Worm (Caenorhabditis elegans) whole organism, L2 larva: Measurements from ENCODE around the gene Y66D12A.3.
A peak's percentile ranks its signal among the peaks of the same experiment; 100 is the strongest.

Source experiments
- C34F6.9 ChIP-seq: fragments of 150-350 bp; optimal IDR thresholded peaks from 2 replicates; lab custom pipeline; 2014; ENCODE audit warnings: missing biosample characterization, missing genetic modification characterization
- F13H6.1 ChIP-seq: sonication (generic microtip); optimal IDR thresholded peaks from 2 replicates; lab custom pipeline; 2016; ENCODE audit warnings: missing genetic modification characterization, missing compliant biosample characterization
- ZK546.5 ChIP-seq: sonication (generic microtip); optimal IDR thresholded peaks from 2 replicates; lab custom pipeline; 2017; ENCODE audit warnings: missing biosample characterization, missing genetic modification characterization
- aly-2 ChIP-seq: fragments of 150-350 bp; optimal IDR thresholded peaks from 2 replicates; lab custom pipeline; 2014; ENCODE audit warnings: missing biosample characterization, missing genetic modification characterization
- blmp-1 ChIP-seq: sonication (generic microtip); optimal IDR thresholded peaks from 2 replicates; lab custom pipeline; 2017; ENCODE audit warnings: missing genetic modification characterization, mild to moderate bottlenecking, missing compliant biosample characterization, antibody characterized with exemption, moderate library complexity; ENCODE audit not compliant: insufficient read depth
- ceh-16 ChIP-seq: fragments of 150-350 bp; optimal IDR thresholded peaks from 2 replicates; lab custom pipeline; 2014; ENCODE audit warnings: missing biosample characterization, missing genetic modification characterization
- ceh-82 ChIP-seq: fragments of 150-350 bp; optimal IDR thresholded peaks from 2 replicates; lab custom pipeline; 2014; ENCODE audit warnings: missing biosample characterization, missing genetic modification characterization
- crh-2 ChIP-seq: sonication (generic microtip); optimal IDR thresholded peaks from 2 replicates; lab custom pipeline; 2017; ENCODE audit warnings: missing biosample characterization, missing genetic modification characterization
- dmd-4 ChIP-seq: sonication (generic microtip); optimal IDR thresholded peaks from 2 replicates; lab custom pipeline; 2017; ENCODE audit warnings: missing biosample characterization, missing genetic modification characterization
- egl-27 ChIP-seq: sonication (generic microtip); optimal IDR thresholded peaks from 3 replicates; lab custom pipeline; 2017; ENCODE audit warnings: missing biosample characterization, missing genetic modification reagents, missing genetic modification characterization
- elt-1 ChIP-seq: fragments of 150-350 bp; optimal IDR thresholded peaks from 2 replicates; lab custom pipeline; 2014; ENCODE audit warnings: missing biosample characterization, missing genetic modification characterization
- elt-3 ChIP-seq: sonication (generic microtip); optimal IDR thresholded peaks from 2 replicates; lab custom pipeline; 2017; ENCODE audit warnings: missing biosample characterization, missing genetic modification characterization
- fos-1 ChIP-seq: fragments of 150-350 bp; optimal IDR thresholded peaks from 2 replicates; lab custom pipeline; 2014; ENCODE audit warnings: missing biosample characterization, missing genetic modification characterization
- gmeb-1 ChIP-seq: fragments of 150-350 bp; optimal IDR thresholded peaks from 2 replicates; lab custom pipeline; 2014; ENCODE audit warnings: missing biosample characterization, missing genetic modification characterization
- lin-11 ChIP-seq: fragments of 150-350 bp; sonication (generic microtip); optimal IDR thresholded peaks from 2 replicates; lab custom pipeline; 2014; ENCODE audit warnings: missing biosample characterization, missing genetic modification characterization, inconsistent platforms, mixed read lengths
- lin-13 ChIP-seq: fragments of 150-350 bp; optimal IDR thresholded peaks from 2 replicates; lab custom pipeline; 2014; ENCODE audit warnings: missing biosample characterization, missing genetic modification reagents, missing genetic modification characterization
- lin-39 ChIP-seq: fragments of 150-350 bp; optimal IDR thresholded peaks from 2 replicates; lab custom pipeline; 2014; ENCODE audit warnings: missing biosample characterization, missing genetic modification reagents, missing genetic modification characterization
- lsy-2 ChIP-seq, 2 experiments: fragments of 150-350 bp in 1 of 2; sonication (generic microtip) in 1 of 2; optimal IDR thresholded peaks; 2 replicates each; lab custom pipeline; 2014 to 2017; ENCODE audit warnings: missing biosample characterization in 2 of 2, missing genetic modification characterization in 2 of 2
- mab-5 ChIP-seq: fragments of 150-350 bp; optimal IDR thresholded peaks from 2 replicates; lab custom pipeline; 2014; ENCODE audit warnings: missing biosample characterization, missing genetic modification characterization
- mdl-1 ChIP-seq, 2 experiments: fragments of 150-350 bp in 1 of 2; sonication (generic microtip) in 1 of 2; optimal IDR thresholded peaks; 2 replicates each; lab custom pipeline; 2017; ENCODE audit warnings: missing biosample characterization in 2 of 2, missing genetic modification characterization in 2 of 2
- nhr-12 ChIP-seq: fragments of 150-350 bp; optimal IDR thresholded peaks from 2 replicates; lab custom pipeline; 2014; ENCODE audit warnings: missing biosample characterization, missing genetic modification characterization
- nhr-129 ChIP-seq: fragments of 150-350 bp; optimal IDR thresholded peaks from 2 replicates; lab custom pipeline; 2014; ENCODE audit warnings: missing biosample characterization, missing genetic modification characterization
- nhr-21 ChIP-seq: fragments of 150-350 bp; optimal IDR thresholded peaks from 2 replicates; lab custom pipeline; 2014; ENCODE audit warnings: missing biosample characterization, missing genetic modification characterization
- nhr-23 ChIP-seq: fragments of 150-350 bp; optimal IDR thresholded peaks from 2 replicates; lab custom pipeline; 2014; ENCODE audit warnings: missing biosample characterization, missing genetic modification reagents, missing genetic modification characterization
- nhr-237 ChIP-seq: fragments of 150-350 bp; optimal IDR thresholded peaks from 2 replicates; lab custom pipeline; 2014; ENCODE audit warnings: missing biosample characterization, missing genetic modification characterization
- nhr-25 ChIP-seq: fragments of 150-350 bp; sonication (generic microtip); optimal IDR thresholded peaks from 3 replicates; lab custom pipeline; 2014; ENCODE audit warnings: missing biosample characterization, missing genetic modification characterization
- nhr-77 ChIP-seq: fragments of 150-350 bp; optimal IDR thresholded peaks from 2 replicates; lab custom pipeline; 2014; ENCODE audit warnings: missing biosample characterization, missing genetic modification characterization
- peb-1 ChIP-seq: fragments of 150-350 bp; optimal IDR thresholded peaks from 2 replicates; lab custom pipeline; 2014; ENCODE audit warnings: missing biosample characterization, missing genetic modification characterization
- sem-4 ChIP-seq: fragments of 150-350 bp; optimal IDR thresholded peaks from 2 replicates; lab custom pipeline; 2014; ENCODE audit warnings: missing biosample characterization, missing genetic modification reagents, missing genetic modification characterization
- skn-1 ChIP-seq: sonication (generic microtip); optimal IDR thresholded peaks from 2 replicates; lab custom pipeline; 2017; ENCODE audit warnings: missing biosample characterization, missing genetic modification characterization
- sma-3 ChIP-seq: sonication (generic microtip); optimal IDR thresholded peaks from 2 replicates; lab custom pipeline; 2016; ENCODE audit warnings: missing genetic modification reagents, missing genetic modification characterization, missing compliant biosample characterization
- unc-39 ChIP-seq: fragments of 150-350 bp; optimal IDR thresholded peaks from 2 replicates; lab custom pipeline; 2014; ENCODE audit warnings: missing biosample characterization, missing genetic modification characterization
- unc-55 ChIP-seq: fragments of 150-350 bp; sonication (generic microtip); optimal IDR thresholded peaks from 3 replicates; lab custom pipeline; 2014; ENCODE audit warnings: missing biosample characterization, missing genetic modification reagents, missing genetic modification characterization
- unc-62 ChIP-seq: fragments of 150-350 bp; optimal IDR thresholded peaks from 2 replicates; lab custom pipeline; 2014; ENCODE audit warnings: missing biosample characterization, missing genetic modification reagents, missing genetic modification characterization
- ztf-1 ChIP-seq: fragments of 200-800 bp; sonication (Bioruptor generic); conservative IDR thresholded peaks from 2 replicates; pipeline ENCODE4 v1.3.6; 2022; ENCODE audit warnings: missing genetic modification characterization, missing compliant biosample characterization
- ztf-11 ChIP-seq: sonication (generic microtip); optimal IDR thresholded peaks from 2 replicates; lab custom pipeline; 2017; ENCODE audit warnings: missing biosample characterization, missing genetic modification characterization

Y66D12A.3 gene

DNA sequence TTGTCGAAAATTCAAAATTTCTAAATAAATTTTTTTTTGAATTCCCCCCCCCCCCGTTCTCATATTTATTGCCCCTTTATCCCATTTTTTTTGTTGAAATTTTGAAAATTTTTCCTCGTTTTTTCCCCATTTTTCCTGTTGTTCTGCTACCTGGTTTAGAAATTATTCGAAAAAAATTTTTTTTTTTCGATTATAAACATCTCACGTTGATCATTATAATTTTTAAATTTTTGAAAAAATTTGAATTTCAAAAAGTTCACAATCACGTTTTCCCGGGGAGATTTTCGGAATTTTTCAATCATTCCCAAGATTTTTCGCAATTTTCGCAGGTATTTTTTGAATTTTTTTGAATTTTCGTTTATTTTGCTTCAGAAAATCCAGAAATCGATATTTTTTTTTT is at the start of gene Y66D12A.3:
TSS of gene Y66D12A.3 (plus strand) at position 301 of the 400 bp plus-strand sequence.
- no peak for TF ChIP-seq dmd-4 (tag; lab: Kevin White, UChicago)
- TF ChIP-seq crh-2 (tag; lab: Kevin White, UChicago) = no peak
- no peak for TF ChIP-seq mab-5
- TF ChIP-seq blmp-1 (tag; lab: Kevin White, UChicago) = no peak
- no peak for TF ChIP-seq fos-1 (tag; lab: Kevin White, UChicago)
- no peak for TF ChIP-seq ztf-11
- TF ChIP-seq lin-11 (tag; lab: Kevin White, UChicago) = no peak
- TF ChIP-seq peb-1 (tag; lab: Kevin White, UChicago) = no peak
- TF ChIP-seq mdl-1 (tag; optimal IDR thresholded peaks at IDR 0.05; lab: Kevin White, UChicago) = no peak
- TF ChIP-seq sem-4 (tag; lab: Kevin White, UChicago) = no peak
- TF ChIP-seq nhr-21 (tag; lab: Kevin White, UChicago) = no peak
- TF ChIP-seq nhr-23 (tag; lab: Kevin White, UChicago) = no peak
- no peak for TF ChIP-seq skn-1 (tag; lab: Kevin White, UChicago)

DNA sequence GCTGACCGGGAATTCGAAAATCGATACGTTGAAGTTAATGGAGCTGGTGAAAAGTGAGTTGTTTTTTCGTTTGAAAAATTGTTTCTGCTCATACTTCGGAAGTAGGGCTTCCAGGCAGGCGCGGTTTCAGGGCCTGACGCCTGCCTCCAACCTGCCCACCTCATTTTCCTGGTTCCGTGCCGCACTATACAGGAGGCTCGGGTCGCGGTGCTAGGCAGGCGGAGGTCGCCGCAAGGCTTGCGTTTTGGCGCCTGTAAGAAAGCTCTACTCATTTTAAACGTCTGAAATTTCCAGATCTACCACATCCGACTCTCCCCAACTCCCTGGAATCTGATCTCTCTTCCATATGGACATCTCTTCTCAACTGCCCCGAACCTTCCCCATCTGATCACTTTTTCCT is 44.1 kb upstream of the Y66D12A.3 start:
- TF ChIP-seq egl-27 (tag; lab: Kevin White, UChicago) = no peak
- TF ChIP-seq nhr-12 (tag; lab: Kevin White, UChicago) = no peak
- TF ChIP-seq mab-5 = no peak
- TF ChIP-seq gmeb-1 (tag; lab: Kevin White, UChicago) = no peak
- TF ChIP-seq lsy-2 (tag; optimal IDR thresholded peaks at IDR 0.05; lab: Kevin White, UChicago) = no peak
- TF ChIP-seq unc-55 = no peak
- TF ChIP-seq nhr-25 (tag; lab: Kevin White, UChicago) = no peak
- TF ChIP-seq ztf-1 (GFP tag; lab: Robert Waterston, UW) = no peak
- TF ChIP-seq aly-2 (tag; lab: Kevin White, UChicago) = no peak
- no peak for TF ChIP-seq ZK546.5 (tag; lab: Kevin White, UChicago)
- no peak for TF ChIP-seq nhr-129
- TF ChIP-seq peb-1 (tag; lab: Kevin White, UChicago) = no peak
- no peak for TF ChIP-seq skn-1 (tag; lab: Kevin White, UChicago)
- TF ChIP-seq lin-13 (GFP tag; lab: Kevin White, UChicago) = no peak
- TF ChIP-seq lin-11 (tag; lab: Kevin White, UChicago) = no peak
- no peak for TF ChIP-seq elt-1 (tag; lab: Kevin White, UChicago)
- TF ChIP-seq ceh-16 (tag; lab: Kevin White, UChicago) = no peak
- no peak for TF ChIP-seq fos-1 (tag; lab: Kevin White, UChicago)
- no peak for TF ChIP-seq unc-39 (tag; lab: Kevin White, UChicago)
- TF ChIP-seq nhr-237 = no peak

DNA sequence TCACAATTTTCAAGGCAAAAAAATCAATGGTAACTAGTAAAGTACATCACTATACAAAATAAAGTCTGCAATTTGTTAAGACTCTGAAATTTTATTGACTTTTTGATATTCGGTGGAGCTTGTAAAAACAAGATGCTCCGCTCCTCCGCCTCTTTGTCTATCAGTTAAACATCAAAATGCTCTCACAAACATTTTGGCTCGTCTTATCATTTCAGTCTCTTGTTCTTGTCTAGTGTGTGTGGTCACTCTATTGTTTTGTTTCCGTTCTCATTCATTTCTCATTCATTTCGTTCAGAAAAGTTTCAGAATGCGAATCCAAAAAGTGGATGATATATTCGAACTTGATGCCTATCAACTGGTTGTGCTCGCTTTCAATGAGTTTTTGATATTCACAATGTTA is 40.9 kb upstream of the Y66D12A.3 start, which contains the start of gene Y66D12A.13:
TSS of gene Y66D12A.13 (plus strand) at position 301 of the 400 bp plus-strand sequence.
- TF ChIP-seq ztf-1 (GFP tag; lab: Robert Waterston, UW) = no peak
- TF ChIP-seq fos-1 (tag; lab: Kevin White, UChicago) = peak; percentile 3

DNA sequence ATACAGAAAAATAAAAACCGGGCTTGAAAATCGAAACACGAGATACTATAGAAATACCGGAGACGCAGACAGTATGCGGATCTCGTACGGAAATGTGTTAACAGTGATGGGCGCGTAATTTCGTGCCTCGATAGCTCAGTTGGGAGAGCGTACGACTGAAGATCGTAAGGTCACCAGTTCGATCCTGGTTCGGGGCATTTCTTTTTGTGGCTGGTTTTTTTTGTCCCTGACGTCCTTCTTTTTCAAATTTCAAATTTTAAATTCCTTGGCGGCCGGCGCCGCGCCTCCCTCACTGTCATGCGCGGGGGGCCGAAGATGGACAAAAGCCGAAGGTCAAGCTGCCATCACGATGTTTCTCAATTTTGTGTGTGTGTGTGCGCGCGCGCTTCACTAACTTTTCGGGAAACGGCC is 34.3 kb upstream of the Y66D12A.3 start:
- no peak for TF ChIP-seq unc-55
- TF ChIP-seq lin-39 = no peak
- TF ChIP-seq nhr-21 (tag; lab: Kevin White, UChicago) = peak; percentile 22
- TF ChIP-seq C34F6.9 (tag; lab: Kevin White, UChicago) = no peak
- peak; percentile 44 for TF ChIP-seq nhr-25 (tag; lab: Kevin White, UChicago)
- TF ChIP-seq elt-3 = no peak
- TF ChIP-seq dmd-4 (tag; lab: Kevin White, UChicago) = no peak
- no peak for TF ChIP-seq elt-1 (tag; lab: Kevin White, UChicago)
- peak; percentile 24 for TF ChIP-seq nhr-129
- TF ChIP-seq lin-11 (tag; lab: Kevin White, UChicago) = no peak
- TF ChIP-seq unc-39 (tag; lab: Kevin White, UChicago) = no peak
- peak; percentile 41 for TF ChIP-seq sma-3 (GFP tag; lab: Kevin White, UChicago)
- no peak for TF ChIP-seq ceh-82
- TF ChIP-seq gmeb-1 (tag; lab: Kevin White, UChicago) = no peak
- TF ChIP-seq crh-2 (tag; lab: Kevin White, UChicago) = no peak
- no peak for TF ChIP-seq nhr-23 (tag; lab: Kevin White, UChicago)
- no peak for TF ChIP-seq nhr-77 (tag; lab: Kevin White, UChicago)
- TF ChIP-seq sem-4 (tag; lab: Kevin White, UChicago) = no peak
- TF ChIP-seq egl-27 (tag; lab: Kevin White, UChicago) = no peak
- TF ChIP-seq nhr-12 (tag; lab: Kevin White, UChicago) = no peak
- no peak for TF ChIP-seq lsy-2 (tag; optimal IDR thresholded peaks at IDR 0.05; lab: Kevin White, UChicago)
- TF ChIP-seq F13H6.1 = no peak
- no peak for TF ChIP-seq unc-62
- TF ChIP-seq ztf-1 (GFP tag; lab: Robert Waterston, UW) = no peak
